Worm (Caenorhabditis elegans) whole organism, L1 larva: ENCODE measurements around the gene ebp-2.

Experiments
- C04F5.9 ChIP-seq: sonication (generic microtip); optimal IDR thresholded peaks from 2 replicates; lab custom pipeline; 2016; ENCODE audit warnings: missing genetic modification characterization, missing compliant biosample characterization
- alr-1 ChIP-seq: fragments of 200-800 bp; sonication (Bioruptor generic); optimal IDR thresholded peaks from 2 replicates; lab custom pipeline; 2018; ENCODE audit warnings: borderline replicate concordance, mild to moderate bottlenecking, missing genetic modification characterization, missing compliant biosample characterization
- ama-1 ChIP-seq: fragments of 150-350 bp; optimal IDR thresholded peaks from 2 replicates; lab custom pipeline; 2014
- ceh-63 ChIP-seq: fragments of 200-800 bp; sonication (Bioruptor generic); optimal IDR thresholded peaks from 2 replicates; lab custom pipeline; 2018; ENCODE audit warnings: mild to moderate bottlenecking, missing genetic modification characterization, missing compliant biosample characterization
- ceh-8 ChIP-seq: fragments of 200-800 bp; sonication (Bioruptor generic); optimal IDR thresholded peaks from 2 replicates; lab custom pipeline; 2018; ENCODE audit warnings: mild to moderate bottlenecking, missing genetic modification characterization, moderate library complexity, missing compliant biosample characterization
- ceh-82 ChIP-seq, 3 experiments: fragments of 150-350 bp in 1 of 3; sonication (generic microtip) in 2 of 3; optimal IDR thresholded peaks; 2 replicates each; lab custom pipeline; 2014 to 2017; ENCODE audit warnings: missing biosample characterization in 3 of 3, missing genetic modification characterization in 3 of 3
- ceh-88 ChIP-seq: fragments of 200-800 bp; sonication (Bioruptor generic); IDR thresholded peaks from 2 replicates; pipeline ENCODE4 v1.3.6; 2022; ENCODE audit warnings: missing genetic modification characterization, missing compliant biosample characterization
- dsc-1 ChIP-seq: sonication (generic microtip); optimal IDR thresholded peaks from 2 replicates; lab custom pipeline; 2016; ENCODE audit warnings: mild to moderate bottlenecking, missing genetic modification characterization, missing compliant biosample characterization
- efl-1 ChIP-seq, 4 experiments: fragments of 150-350 bp; optimal IDR thresholded peaks in 3 of 4; peaks in 1 of 4; 1 replicate in 1 of 4; 2 replicates in 3 of 4; lab custom pipeline; 2014; ENCODE audit warnings: missing biosample characterization in 2 of 4, missing genetic modification characterization in 2 of 4, missing genetic modification reagents in 2 of 4
- egl-13 ChIP-seq: sonication (generic microtip); optimal IDR thresholded peaks from 2 replicates; lab custom pipeline; 2016; ENCODE audit warnings: missing genotype, missing genetic modification reagents, missing genetic modification characterization, missing compliant biosample characterization
- egl-27 ChIP-seq, 2 experiments: fragments of 150-350 bp in 1 of 2; sonication (generic microtip); optimal IDR thresholded peaks; 3 replicates each; lab custom pipeline; 2017 to 2018; ENCODE audit warnings: missing biosample characterization in 2 of 2, missing genetic modification characterization in 2 of 2, missing genetic modification reagents in 2 of 2
- elt-2 ChIP-seq: sonication (generic microtip); optimal IDR thresholded peaks from 2 replicates; lab custom pipeline; 2016; ENCODE audit warnings: missing genetic modification characterization, mild to moderate bottlenecking, inconsistent platforms, missing compliant biosample characterization, missing genetic modification reagents
- fkh-4 ChIP-seq: sonication (generic microtip); optimal IDR thresholded peaks from 2 replicates; lab custom pipeline; 2016; ENCODE audit warnings: missing compliant biosample characterization, missing genetic modification characterization, borderline replicate concordance
- fkh-8 ChIP-seq: sonication (generic microtip); optimal IDR thresholded peaks from 2 replicates; lab custom pipeline; 2016; ENCODE audit warnings: mild to moderate bottlenecking, missing genetic modification characterization, missing compliant biosample characterization
- fos-1 ChIP-seq: fragments of 150-350 bp; optimal IDR thresholded peaks from 2 replicates; lab custom pipeline; 2014; ENCODE audit warnings: missing biosample characterization, missing genetic modification characterization
- grh-1 ChIP-seq: fragments of 200-800 bp; sonication (Bioruptor generic); IDR thresholded peaks from 2 replicates; pipeline ENCODE4 v1.3.6; 2022; ENCODE audit warnings: missing genetic modification reagents, missing genetic modification characterization, missing compliant biosample characterization
- hlh-4 ChIP-seq: sonication (generic microtip); optimal IDR thresholded peaks from 2 replicates; lab custom pipeline; 2016; ENCODE audit warnings: mild to moderate bottlenecking, missing genetic modification characterization, missing compliant biosample characterization
- hpl-2 ChIP-seq: fragments of 150-350 bp; optimal IDR thresholded peaks from 2 replicates; lab custom pipeline; 2014; ENCODE audit warnings: missing biosample characterization, missing genetic modification reagents, missing genetic modification characterization
- jun-1 ChIP-seq: fragments of 150-350 bp; optimal IDR thresholded peaks from 2 replicates; lab custom pipeline; 2014; ENCODE audit warnings: missing biosample characterization, missing genetic modification reagents, missing genetic modification characterization
- lin-15B ChIP-seq: fragments of 150-350 bp; sonication (generic microtip); optimal IDR thresholded peaks from 3 replicates; lab custom pipeline; 2014; ENCODE audit warnings: missing biosample characterization, missing genetic modification characterization
- lin-35 ChIP-seq, 2 experiments: fragments of 150-350 bp; optimal IDR thresholded peaks; 2 replicates each; lab custom pipeline; 2014; ENCODE audit warnings: missing biosample characterization in 2 of 2, missing genetic modification characterization in 2 of 2, missing genetic modification reagents in 2 of 2
- lsy-2 ChIP-seq, 2 experiments: fragments of 150-350 bp; optimal IDR thresholded peaks; 2 replicates each; lab custom pipeline; 2014; ENCODE audit warnings: missing biosample characterization in 2 of 2, missing genetic modification characterization in 2 of 2
- mab-9 ChIP-seq: fragments of 200-800 bp; sonication (Bioruptor generic); IDR thresholded peaks from 2 replicates; pipeline ENCODE4 v1.3.6; 2022; ENCODE audit warnings: missing genetic modification reagents, missing genetic modification characterization, missing compliant biosample characterization
- mdl-1 ChIP-seq, 2 experiments: fragments of 150-350 bp; optimal IDR thresholded peaks; 2 replicates each; lab custom pipeline; 2014 to 2017; ENCODE audit warnings: missing biosample characterization in 2 of 2, missing genetic modification characterization in 2 of 2, inconsistent platforms in 1 of 2
- nhr-19 ChIP-seq: fragments of 200-800 bp; sonication (Bioruptor generic); conservative IDR thresholded peaks from 2 replicates; pipeline ENCODE4 v1.3.6; 2022; ENCODE audit warnings: missing genetic modification characterization, missing compliant biosample characterization
- nhr-20 ChIP-seq: sonication (generic microtip); optimal IDR thresholded peaks from 2 replicates; lab custom pipeline; 2016; ENCODE audit warnings: mild to moderate bottlenecking, missing genetic modification characterization, missing compliant biosample characterization
- nhr-47 ChIP-seq: sonication (generic microtip); optimal IDR thresholded peaks from 2 replicates; lab custom pipeline; 2016; ENCODE audit warnings: mild to moderate bottlenecking, missing genetic modification characterization, moderate library complexity, missing compliant biosample characterization
- nhr-71 ChIP-seq: sonication (generic microtip); optimal IDR thresholded peaks from 2 replicates; lab custom pipeline; 2016; ENCODE audit warnings: mild to moderate bottlenecking, missing genetic modification characterization, moderate library complexity, missing compliant biosample characterization
- nhr-77 ChIP-seq: fragments of 150-350 bp; optimal IDR thresholded peaks from 2 replicates; lab custom pipeline; 2014; ENCODE audit warnings: missing biosample characterization, missing genetic modification characterization
- nhr-85 ChIP-seq: sonication (generic microtip); peaks from one replicate; lab custom pipeline; 2016; ENCODE audit warnings: missing genetic modification characterization, inconsistent platforms, missing compliant biosample characterization
- pqm-1 ChIP-seq: sonication (generic microtip); optimal IDR thresholded peaks from 3 replicates; lab custom pipeline; 2017; ENCODE audit warnings: missing biosample characterization, missing genetic modification characterization
- rnt-1 ChIP-seq: sonication (generic microtip); optimal IDR thresholded peaks from 2 replicates; lab custom pipeline; 2016; ENCODE audit warnings: mild to moderate bottlenecking, missing genetic modification characterization, moderate library complexity, missing compliant biosample characterization
- skn-1 ChIP-seq: fragments of 150-350 bp; optimal IDR thresholded peaks from 2 replicates; lab custom pipeline; 2014; ENCODE audit warnings: missing biosample characterization, missing genetic modification characterization
- snu-23 ChIP-seq: sonication (generic microtip); optimal IDR thresholded peaks from 2 replicates; lab custom pipeline; 2016; ENCODE audit warnings: missing genetic modification characterization, missing compliant biosample characterization
- sptf-1 ChIP-seq: fragments of 150-350 bp; optimal IDR thresholded peaks from 2 replicates; lab custom pipeline; 2014; ENCODE audit warnings: missing biosample characterization, missing genetic modification characterization
- swsn-7 ChIP-seq: sonication (generic microtip); optimal IDR thresholded peaks from 2 replicates; lab custom pipeline; 2016; ENCODE audit warnings: missing genetic modification characterization, missing compliant biosample characterization
- tlp-1 ChIP-seq: fragments of 150-350 bp; optimal IDR thresholded peaks from 2 replicates; lab custom pipeline; 2014; ENCODE audit warnings: missing biosample characterization, missing genetic modification characterization
- unc-130 ChIP-seq: fragments of 150-350 bp; optimal IDR thresholded peaks from 2 replicates; lab custom pipeline; 2017; ENCODE audit warnings: missing biosample characterization, missing genetic modification characterization, inconsistent platforms
- unc-30 ChIP-seq: sonication (generic microtip); optimal IDR thresholded peaks from 2 replicates; lab custom pipeline; 2017; ENCODE audit warnings: missing biosample characterization, missing genetic modification characterization
- unc-62 ChIP-seq: fragments of 150-350 bp; optimal IDR thresholded peaks from 2 replicates; lab custom pipeline; 2014; ENCODE audit warnings: missing biosample characterization, missing genetic modification reagents, missing genetic modification characterization
- xbp-1 ChIP-seq: sonication (generic microtip); optimal IDR thresholded peaks from 2 replicates; lab custom pipeline; 2016; ENCODE audit warnings: missing genetic modification characterization, missing compliant biosample characterization
- ztf-11 ChIP-seq, 2 experiments: sonication (generic microtip); optimal IDR thresholded peaks; 2 replicates each; lab custom pipeline; 2016 to 2017; ENCODE audit warnings: missing genetic modification characterization in 2 of 2, missing biosample characterization in 1 of 2, missing compliant biosample characterization in 1 of 2
- ztf-4 ChIP-seq: fragments of 150-350 bp; optimal IDR thresholded peaks from 2 replicates; lab custom pipeline; 2014; ENCODE audit warnings: missing biosample characterization, missing genetic modification characterization

ebp-2 gene

ce11 chrII:11453639-11454038, 11.1 kb downstream of the ebp-2 start:
- no peak for TF ChIP-seq fos-1
- peak in 1 of 2 experiments; percentile 4 for TF ChIP-seq lin-35 (GFP tag; optimal IDR thresholded peaks at IDR 0.05; lab: Kevin White, UChicago)
- no peak for TF ChIP-seq hpl-2 (GFP tag; lab: Kevin White, UChicago)
- TF ChIP-seq fkh-4 (tag; lab: Kevin White, UChicago): no peak
- peak; percentile 98 for TF ChIP-seq fkh-8 (tag; lab: Kevin White, UChicago)
- TF ChIP-seq mab-9 (GFP tag; lab: Robert Waterston, UW): no peak
- no peak for TF ChIP-seq ama-1
- no peak for TF ChIP-seq rnt-1 (tag; lab: Kevin White, UChicago)
- TF ChIP-seq ceh-63: no peak
- TF ChIP-seq nhr-20 (tag; lab: Kevin White, UChicago): no peak
- no peak for TF ChIP-seq ceh-82 (tag; optimal IDR thresholded peaks at IDR 0.05; lab: Kevin White, UChicago)
- no peak for TF ChIP-seq C04F5.9 (tag; lab: Kevin White, UChicago)

DNA sequence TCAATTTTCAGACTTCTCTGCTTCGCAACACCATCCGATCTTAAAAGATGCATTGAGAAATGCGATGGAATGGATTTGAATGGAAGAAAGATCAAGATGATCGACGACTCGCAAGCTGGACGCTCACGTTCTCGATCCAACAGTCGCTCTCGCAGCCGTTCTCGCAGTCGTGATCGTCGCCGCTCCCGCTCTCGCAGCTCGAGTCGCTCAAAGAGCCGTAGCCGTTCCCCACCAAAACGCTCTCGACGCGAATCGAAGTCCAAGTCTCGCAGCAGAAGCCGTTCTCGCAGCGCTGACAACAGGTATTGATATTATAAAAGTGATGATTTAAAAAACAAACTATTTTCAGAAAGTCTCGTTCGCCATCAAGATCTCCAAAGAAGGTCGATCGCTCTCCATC, 12.6 kb downstream of the ebp-2 start:
- TF ChIP-seq swsn-7 (tag; lab: Kevin White, UChicago): no peak
- no peak for TF ChIP-seq egl-13
- TF ChIP-seq grh-1 (GFP tag; lab: Robert Waterston, UW): 0 out of 2 replicates have a peak, but pooled peaks have one; percentile 6
- TF ChIP-seq sptf-1 (tag; lab: Kevin White, UChicago): no peak
- no peak for TF ChIP-seq mab-9 (GFP tag; lab: Robert Waterston, UW)
- TF ChIP-seq, all 84 proteins: peak for 1

DNA sequence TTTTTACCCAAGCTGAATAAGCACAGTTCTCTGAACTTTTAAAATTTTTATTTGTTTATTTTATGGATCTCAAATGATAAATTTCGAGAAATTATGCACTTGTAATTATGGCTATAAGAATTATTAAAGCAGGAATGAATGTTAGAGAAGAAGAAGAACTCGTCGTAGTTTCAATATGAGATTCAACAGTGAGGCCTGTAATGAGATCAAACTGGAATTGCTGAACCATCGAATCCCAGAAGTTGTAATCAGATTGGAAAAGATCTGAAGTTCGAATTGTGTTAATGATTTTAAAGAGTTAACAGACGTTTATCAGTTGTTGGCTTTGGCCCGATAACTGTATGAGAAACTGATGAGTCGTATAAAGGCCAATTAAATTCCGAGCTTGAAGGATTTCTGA, 13.2 kb downstream of the ebp-2 start:
- TF ChIP-seq ceh-88 (GFP tag; lab: Robert Waterston, UW) (no peak), mdl-1 (tag; optimal IDR thresholded peaks at IDR 0.05; lab: Kevin White, UChicago) (no peak), tlp-1 (tag; lab: Kevin White, UChicago) (no peak), snu-23 (GFP tag; lab: Kevin White, UChicago) (no peak), hlh-4 (tag; lab: Kevin White, UChicago) (no peak), lin-15B (tag; lab: Kevin White, UChicago) (no peak), fkh-8 (tag; lab: Kevin White, UChicago) (no peak), ama-1 (no peak), sptf-1 (tag; lab: Kevin White, UChicago) (no peak), alr-1 (no peak), nhr-77 (tag; lab: Kevin White, UChicago) (no peak), nhr-85 (tag; lab: Kevin White, UChicago) (no peak), unc-130 (no peak), skn-1 (no peak)

DNA sequence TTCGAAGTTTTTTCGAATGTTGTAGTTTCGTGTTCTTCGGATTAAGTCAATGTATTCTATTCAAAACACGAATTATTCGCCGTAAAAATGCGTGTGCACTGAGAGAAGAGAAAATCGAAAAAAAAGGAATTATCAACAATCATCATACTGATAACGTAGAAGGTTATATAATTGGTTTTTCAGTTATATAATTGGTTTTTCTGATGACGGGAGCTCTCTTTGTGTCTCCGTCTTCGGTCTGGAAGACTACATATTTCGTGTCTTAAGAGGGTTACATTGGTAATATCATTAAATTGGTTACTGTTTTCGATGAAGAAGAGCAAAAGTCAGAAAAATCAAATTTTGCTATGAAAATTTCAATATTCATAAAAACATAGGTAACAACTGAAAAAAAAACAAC, 17.4 kb downstream of the ebp-2 start:
- TF ChIP-seq efl-1 (optimal IDR thresholded peaks at IDR 0.05; lab: Kevin White, UChicago) (no peak), efl-1 (GFP tag; optimal IDR thresholded peaks at IDR 0.05 in 1 of 2; lab: Kevin White, UChicago) (peak in 1 of 2 experiments; percentile 38), swsn-7 (tag; lab: Kevin White, UChicago) (no peak)
- TF ChIP-seq, all 84 proteins: peak for 1

DNA sequence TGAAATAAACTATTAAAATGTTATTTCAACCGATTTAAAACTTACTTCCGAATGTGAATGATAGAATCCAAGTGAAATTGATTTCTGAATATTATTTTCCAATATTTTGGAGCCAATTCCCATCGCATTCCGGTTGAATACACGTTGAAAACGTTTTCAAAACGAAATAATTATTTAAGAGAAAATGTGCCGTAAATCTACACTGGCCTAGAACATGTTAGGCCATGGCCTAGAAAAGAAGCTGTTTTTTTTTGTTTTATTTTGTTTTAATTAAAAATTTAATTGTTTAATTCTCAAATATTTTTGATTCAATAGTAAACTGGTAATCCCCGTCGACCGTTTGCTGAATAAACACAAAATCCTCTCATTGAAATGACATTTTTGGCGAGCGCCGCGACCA, 21.4 kb downstream of the ebp-2 start:
- TF ChIP-seq ceh-88 (GFP tag; lab: Robert Waterston, UW): no peak
- peak; percentile 9 to 31 for TF ChIP-seq efl-1 (optimal IDR thresholded peaks at IDR 0.05; lab: Kevin White, UChicago)
- TF ChIP-seq efl-1 (GFP tag; optimal IDR thresholded peaks at IDR 0.05 in 1 of 2; lab: Kevin White, UChicago): peak; percentile 8 to 56
- no peak for TF ChIP-seq ceh-8 (GFP tag; lab: Kevin White, UChicago)
- no peak for TF ChIP-seq fkh-4 (tag; lab: Kevin White, UChicago)
- TF ChIP-seq nhr-71: no peak
- no peak for TF ChIP-seq unc-130
- TF ChIP-seq unc-62 (GFP tag; lab: Kevin White, UChicago): no peak
- TF ChIP-seq dsc-1: no peak
- no peak for TF ChIP-seq elt-2 (tag; lab: Kevin White, UChicago)
- no peak for TF ChIP-seq ceh-82 (tag; optimal IDR thresholded peaks at IDR 0.05; lab: Kevin White, UChicago)
- TF ChIP-seq ztf-11 (tag; optimal IDR thresholded peaks at IDR 0.05; lab: Kevin White, UChicago): no peak
- TF ChIP-seq ztf-4: no peak
- no peak for TF ChIP-seq sptf-1 (tag; lab: Kevin White, UChicago)
- TF ChIP-seq C04F5.9 (tag; lab: Kevin White, UChicago): no peak
- no peak for TF ChIP-seq nhr-47 (tag; lab: Kevin White, UChicago)
- TF ChIP-seq mdl-1 (tag; optimal IDR thresholded peaks at IDR 0.05; lab: Kevin White, UChicago): no peak
- TF ChIP-seq lin-35 (GFP tag; optimal IDR thresholded peaks at IDR 0.05; lab: Kevin White, UChicago): no peak
- TF ChIP-seq xbp-1 (tag; lab: Kevin White, UChicago): no peak
- no peak for TF ChIP-seq nhr-19 (GFP tag; lab: Robert Waterston, UW)
- TF ChIP-seq nhr-20 (tag; lab: Kevin White, UChicago): no peak
- no peak for TF ChIP-seq egl-27 (tag; optimal IDR thresholded peaks at IDR 0.05; lab: Kevin White, UChicago)
- no peak for TF ChIP-seq pqm-1 (tag; lab: Kevin White, UChicago)
- peak in 1 of 2 experiments; percentile 9 for TF ChIP-seq lsy-2 (tag; optimal IDR thresholded peaks at IDR 0.05; lab: Kevin White, UChicago)
- no peak for TF ChIP-seq unc-30 (tag; lab: Kevin White, UChicago)
- TF ChIP-seq jun-1 (tag; lab: Kevin White, UChicago): no peak
- TF ChIP-seq nhr-77 (tag; lab: Kevin White, UChicago): no peak
